Worm (Caenorhabditis elegans): ENCODE data around the gene msrp-4.

Gene msrp-4

DNA sequence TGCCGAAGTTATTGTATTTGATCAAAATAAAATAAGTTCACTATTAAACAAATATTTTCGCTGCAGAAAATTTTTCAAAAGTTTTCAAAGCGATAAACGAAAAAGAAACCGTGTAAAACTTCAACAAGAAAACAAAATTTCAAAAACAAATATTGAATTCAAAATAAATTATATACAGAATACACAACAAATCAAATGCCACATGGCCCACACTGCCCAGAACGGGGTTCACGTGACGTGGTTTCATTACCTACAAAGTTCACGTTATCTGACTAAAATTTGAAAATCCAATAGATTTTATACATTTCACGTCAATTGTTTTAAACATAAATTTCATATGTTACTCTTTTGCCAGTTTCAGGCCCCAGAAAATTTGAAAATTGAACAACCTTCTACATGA is 2.1 kb downstream of the msrp-4 start, which contains the start of gene F46F5.7:
Gene F46F5.7 (minus strand): TSS at position 101 of the 400 bp plus-strand sequence.
- TF ChIP-seq madf-5 (GFP tag; IDR thresholded peaks at IDR 0.05) (no peak), zfp-3 (GFP tag; conservative IDR thresholded peaks at IDR 0.05) (no peak), lir-3 (tag; optimal IDR thresholded peaks at IDR 0.05) (no peak), ceh-44 (GFP tag; IDR thresholded peaks at IDR 0.05) (no peak), hmg-1.1 (GFP tag; IDR thresholded peaks at IDR 0.05) (no peak), pha-4 (GFP tag; IDR thresholded peaks at IDR 0.05) (no peak), pha-4 (tag; optimal IDR thresholded peaks at IDR 0.05) (no peak)

DNA sequence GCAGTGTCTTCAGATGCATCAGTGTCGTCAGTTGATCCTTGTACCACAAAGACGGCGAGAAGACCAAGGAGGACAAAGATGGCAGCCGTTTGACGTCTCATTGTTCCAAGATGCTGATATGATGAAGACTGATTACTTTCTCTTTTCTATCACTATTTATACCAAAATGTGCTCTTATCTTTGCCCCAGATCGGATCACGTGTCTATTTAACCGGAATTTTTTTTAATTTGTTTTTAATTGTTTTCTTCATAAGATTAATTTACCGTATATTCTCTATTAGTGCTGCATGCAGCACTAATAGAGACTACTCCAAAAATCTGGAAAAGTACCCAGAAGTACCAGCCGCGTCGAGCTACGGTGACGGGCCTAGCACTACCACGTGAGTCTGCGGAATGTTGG is 7.9 kb downstream of the msrp-4 start, which contains the start of gene msrp-3:
Gene msrp-3 (minus strand): TSS at position 101 of the 400 bp plus-strand sequence.
- TF ChIP-seq Y48G9A.11 (GFP tag; IDR thresholded peaks at IDR 0.05) (no peak), R02D3.7 (tag; optimal IDR thresholded peaks at IDR 0.05) (no peak), jun-1 (tag; optimal IDR thresholded peaks at IDR 0.05) (no peak), nhr-11 (tag; optimal IDR thresholded peaks at IDR 0.05) (no peak), zfp-3 (GFP tag; conservative IDR thresholded peaks at IDR 0.05) (no peak), duxl-1 (tag; optimal IDR thresholded peaks at IDR 0.05; ENCODE audit: poor library complexity) (no peak), hmg-1.1 (GFP tag; IDR thresholded peaks at IDR 0.05) (no peak)

DNA sequence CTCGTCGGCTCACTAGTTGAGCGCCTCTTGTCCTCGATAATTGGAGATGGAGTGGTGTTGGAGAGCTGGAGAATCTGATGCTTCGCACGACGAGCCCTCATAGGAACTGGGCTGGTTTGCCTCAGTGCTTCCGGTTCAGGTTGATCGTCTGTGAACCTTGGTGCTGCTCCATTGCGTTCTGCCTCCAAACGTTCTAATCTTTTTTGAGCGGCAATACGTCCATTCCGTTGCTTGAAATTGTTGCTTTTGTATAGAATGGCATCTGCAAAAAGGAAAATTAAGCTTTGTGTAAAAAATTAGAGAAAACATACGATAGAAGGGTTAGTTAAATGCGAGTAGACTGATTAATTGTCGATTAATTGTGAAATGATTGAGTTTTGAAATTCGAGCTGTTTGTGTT is 9.7 kb downstream of the msrp-4 start, which contains the start of gene F46F5.5:
Gene F46F5.5 (minus strand): TSS at position 101 of the 400 bp plus-strand sequence.
- TF ChIP-seq F10B5.3 (tag; optimal IDR thresholded peaks at IDR 0.05) (no peak), nhr-28 (tag; optimal IDR thresholded peaks at IDR 0.05) (no peak), ZK337.2 (GFP tag; IDR thresholded peaks at IDR 0.05) (no peak), Y5F2A.4 (GFP tag; optimal IDR thresholded peaks at IDR 0.05) (no peak), nhr-11 (tag; optimal IDR thresholded peaks at IDR 0.05) (no peak), hlh-11 (tag; optimal IDR thresholded peaks at IDR 0.05) (no peak), dve-1 (tag; optimal IDR thresholded peaks at IDR 0.05; ENCODE audit: insufficient read depth) (no peak), tra-1 (GFP tag; IDR thresholded peaks at IDR 0.05) (no peak), daf-12 (tag; optimal IDR thresholded peaks at IDR 0.05) (no peak), madf-9 (GFP tag; conservative IDR thresholded peaks at IDR 0.05) (no peak), pqm-1 (tag; optimal IDR thresholded peaks at IDR 0.05) (no peak), pha-4 (GFP tag; IDR thresholded peaks at IDR 0.05) (no peak), pha-4 (tag; optimal IDR thresholded peaks at IDR 0.05) (no peak), unc-130 (GFP tag; optimal IDR thresholded peaks at IDR 0.05) (no peak), ztf-11 (tag; optimal IDR thresholded peaks at IDR 0.05) (no peak), set-16 (GFP tag; IDR thresholded peaks at IDR 0.05) (no peak; the same call in 1 of the 2 replicates)

DNA sequence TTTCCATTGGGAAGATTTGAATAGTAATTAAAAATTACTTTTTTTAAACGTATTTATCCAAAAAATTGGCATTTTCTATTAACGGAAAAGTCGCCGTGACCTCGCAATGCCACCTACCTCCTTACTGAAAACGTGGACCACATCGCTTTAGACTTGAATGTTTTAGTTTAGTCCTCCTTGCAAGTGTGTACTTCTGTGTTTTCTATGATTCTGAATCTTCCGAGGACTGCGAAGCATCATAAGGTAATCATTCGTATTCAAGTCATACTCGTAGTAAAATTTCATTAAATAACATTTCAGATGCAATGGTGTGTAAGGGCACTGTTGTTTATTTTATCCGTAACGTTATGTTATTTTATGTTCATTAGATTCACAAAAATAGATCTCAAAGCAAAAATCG is 14.2 kb downstream of the msrp-4 start, which contains the start of gene F46F5.11:
Gene F46F5.11 (plus strand): TSS at position 301 of the 400 bp plus-strand sequence.
- no peak for TF ChIP-seq egl-43 (GFP tag; IDR thresholded peaks at IDR 0.05)
- no peak for TF ChIP-seq lir-3 (tag; optimal IDR thresholded peaks at IDR 0.05)
- TF ChIP-seq nhr-48 (tag; optimal IDR thresholded peaks at IDR 0.05): no peak
- TF ChIP-seq ztf-11 (tag; optimal IDR thresholded peaks at IDR 0.05): no peak
- TF ChIP-seq hlh-11 (tag; optimal IDR thresholded peaks at IDR 0.05): no peak
- no peak for TF ChIP-seq T20F7.1 (GFP tag; optimal IDR thresholded peaks at IDR 0.05)
- no peak for TF ChIP-seq snpc-4 (tag; optimal IDR thresholded peaks at IDR 0.05)
- no peak for TF ChIP-seq R02D3.7 (tag; optimal IDR thresholded peaks at IDR 0.05)
- TF ChIP-seq pha-4 (GFP tag; IDR thresholded peaks at IDR 0.05): no peak
- TF ChIP-seq pha-4 (tag; optimal IDR thresholded peaks at IDR 0.05): no peak
- no peak for TF ChIP-seq dve-1 (tag; optimal IDR thresholded peaks at IDR 0.05; ENCODE audit: insufficient read depth)
- no peak for TF ChIP-seq mxl-2 (GFP tag; conservative IDR thresholded peaks at IDR 0.05)
- no peak for TF ChIP-seq lsy-2 (tag; optimal IDR thresholded peaks at IDR 0.05)
- TF ChIP-seq spr-1 (tag; optimal IDR thresholded peaks at IDR 0.05): no peak

DNA sequence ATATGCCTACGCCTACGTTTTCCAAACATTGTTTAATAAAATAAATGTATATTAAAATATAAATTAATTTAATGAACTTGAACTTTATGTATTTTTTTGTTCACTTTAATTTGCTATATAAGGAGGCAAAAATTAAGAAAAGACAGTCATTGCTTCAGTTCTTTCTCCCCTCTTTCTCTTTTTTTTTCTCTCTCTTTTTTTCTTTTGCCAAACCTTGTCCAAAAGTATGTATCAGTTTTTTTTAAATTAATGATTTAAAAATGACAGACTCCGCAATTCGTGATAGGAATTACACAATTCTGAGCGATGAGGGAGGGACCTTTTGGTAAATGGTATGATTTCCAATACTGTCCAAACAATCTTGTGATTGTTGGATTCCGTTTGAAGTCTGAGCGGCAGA is 19.6 kb downstream of the msrp-4 start, which contains the start of gene F46F5.13:
Gene F46F5.13 (plus strand): TSS at position 301 of the 400 bp plus-strand sequence.
- TF ChIP-seq zip-11 (GFP tag; IDR thresholded peaks at IDR 0.05) (no peak), lin-29 (GFP tag; IDR thresholded peaks at IDR 0.05) (no peak), ztf-11 (tag; optimal IDR thresholded peaks at IDR 0.05) (no peak), aha-1 (tag) (no peak), pha-4 (GFP tag; IDR thresholded peaks at IDR 0.05) (no peak), pha-4 (tag; optimal IDR thresholded peaks at IDR 0.05) (no peak), aly-2 (tag; optimal IDR thresholded peaks at IDR 0.05) (no peak), rbr-2 (tag; optimal IDR thresholded peaks at IDR 0.05) (no peak)
